Worm (Caenorhabditis elegans) whole organism, young adult: ENCODE data around the gene clp-7.

Source experiments
- B0035.1 ChIP-seq: sonication (generic microtip); optimal IDR thresholded peaks from 2 replicates; lab custom pipeline; 2016; ENCODE audit warnings: missing genetic modification characterization, mild to moderate bottlenecking, missing compliant biosample characterization, missing genotype, missing genetic modification reagents
- C17E4.6 ChIP-seq: fragments of 200-800 bp; sonication (Bioruptor generic); IDR thresholded peaks from 2 replicates; pipeline ENCODE4 v1.3.6; 2022; ENCODE audit warnings: missing genetic modification reagents, missing genetic modification characterization, missing compliant biosample characterization
- Y53F4B.3 ChIP-seq: fragments of 200-800 bp; sonication (Bioruptor generic); IDR thresholded peaks from 2 replicates; pipeline ENCODE4 v1.3.6; 2022; ENCODE audit warnings: missing genetic modification reagents, missing genetic modification characterization, missing compliant biosample characterization
- Y56A3A.18 ChIP-seq: fragments of 200-800 bp; sonication (Bioruptor generic); IDR thresholded peaks from 2 replicates; pipeline ENCODE4 v1.3.6; 2022; ENCODE audit warnings: missing genetic modification reagents, missing genetic modification characterization, missing compliant biosample characterization
- Y79H2A.3 ChIP-seq: fragments of 200-800 bp; sonication (Bioruptor generic); conservative IDR thresholded peaks from 2 replicates; pipeline ENCODE4 v1.3.6; 2022; ENCODE audit warnings: missing genetic modification reagents, missing genetic modification characterization, missing compliant biosample characterization
- aptf-3 ChIP-seq: fragments of 200-800 bp; sonication (Bioruptor generic); IDR thresholded peaks from 2 replicates; pipeline ENCODE4 v1.3.6; 2022; ENCODE audit warnings: missing genetic modification characterization, missing compliant biosample characterization
- atf-7 ChIP-seq: sonication (generic microtip); optimal IDR thresholded peaks from 2 replicates; lab custom pipeline; 2017; ENCODE audit warnings: mild to moderate bottlenecking, missing genetic modification characterization, missing compliant biosample characterization
- athp-1 ChIP-seq: sonication (generic microtip); optimal IDR thresholded peaks from 2 replicates; lab custom pipeline; 2017; ENCODE audit warnings: mild to moderate bottlenecking, missing genetic modification characterization, missing compliant biosample characterization
- attf-5 ChIP-seq: fragments of 200-800 bp; sonication (Bioruptor generic); optimal IDR thresholded peaks from 2 replicates; lab custom pipeline; 2018; ENCODE audit warnings: mild to moderate bottlenecking, missing genetic modification characterization, missing compliant biosample characterization
- bed-2 ChIP-seq: fragments of 200-800 bp; sonication (Bioruptor generic); IDR thresholded peaks from 2 replicates; pipeline ENCODE4 v1.3.6; 2022; ENCODE audit warnings: missing genetic modification reagents, missing genetic modification characterization, missing compliant biosample characterization
- ceh-100 ChIP-seq: fragments of 200-800 bp; sonication (Bioruptor generic); IDR thresholded peaks from 2 replicates; pipeline ENCODE4 v1.3.6; 2022; ENCODE audit warnings: missing genetic modification reagents, missing genetic modification characterization, missing compliant biosample characterization
- die-1 ChIP-seq: sonication (generic microtip); optimal IDR thresholded peaks from 2 replicates; lab custom pipeline; 2016; ENCODE audit warnings: missing genotype, mild to moderate bottlenecking, missing genetic modification characterization, missing compliant biosample characterization
- efl-1 ChIP-seq: fragments of 150-350 bp; optimal IDR thresholded peaks from 2 replicates; lab custom pipeline; 2014; ENCODE audit warnings: missing biosample characterization, missing genetic modification reagents, missing genetic modification characterization
- egl-44 ChIP-seq: fragments of 200-800 bp; sonication (Bioruptor generic); IDR thresholded peaks from 2 replicates; pipeline ENCODE4 v1.3.6; 2022; ENCODE audit warnings: missing genetic modification reagents, missing genetic modification characterization, missing compliant biosample characterization
- gei-17 ChIP-seq: fragments of 200-800 bp; sonication (Bioruptor generic); optimal IDR thresholded peaks from 2 replicates; lab custom pipeline; 2018; ENCODE audit warnings: mild to moderate bottlenecking, missing genetic modification characterization, missing compliant biosample characterization
- hlh-12 ChIP-seq: sonication (generic microtip); optimal IDR thresholded peaks from 2 replicates; lab custom pipeline; 2016; ENCODE audit warnings: missing genetic modification characterization, missing compliant biosample characterization
- hlh-26 ChIP-seq: fragments of 200-800 bp; sonication (Bioruptor generic); conservative IDR thresholded peaks from 2 replicates; pipeline ENCODE4 v1.3.6; 2022; ENCODE audit warnings: missing genetic modification reagents, missing genetic modification characterization, missing compliant biosample characterization
- hmg-1.2 ChIP-seq: fragments of 200-800 bp; sonication (Bioruptor generic); IDR thresholded peaks from 2 replicates; pipeline ENCODE4 v1.3.6; 2022; ENCODE audit warnings: missing genetic modification reagents, missing genetic modification characterization, missing compliant biosample characterization
- hsf-1 ChIP-seq: fragments of 200-800 bp; sonication (Bioruptor generic); IDR thresholded peaks from 2 replicates; pipeline ENCODE4 v1.3.6; 2022; ENCODE audit warnings: missing genetic modification reagents, missing genetic modification characterization, missing compliant biosample characterization
- lag-1 ChIP-seq: fragments of 200-800 bp; sonication (Bioruptor generic); IDR thresholded peaks from 2 replicates; pipeline ENCODE4 v1.3.6; 2022; ENCODE audit warnings: missing genetic modification reagents, missing genetic modification characterization, missing compliant biosample characterization
- let-607 ChIP-seq, 2 experiments: fragments of 200-800 bp in 1 of 2; sonication (Bioruptor generic) in 1 of 2; sonication (generic microtip) in 1 of 2; optimal IDR thresholded peaks; 2 replicates each; lab custom pipeline; 2016 to 2018; ENCODE audit warnings: mild to moderate bottlenecking in 2 of 2, missing compliant biosample characterization in 2 of 2, missing genetic modification characterization in 2 of 2, moderate library complexity in 2 of 2, missing genotype in 1 of 2
- lin-26 ChIP-seq: fragments of 200-800 bp; sonication (Bioruptor generic); IDR thresholded peaks from 2 replicates; pipeline ENCODE4 v1.3.6; 2022; ENCODE audit warnings: missing genetic modification reagents, missing genetic modification characterization, missing compliant biosample characterization
- lin-54 ChIP-seq: fragments of 200-800 bp; sonication (Bioruptor generic); optimal IDR thresholded peaks from 2 replicates; lab custom pipeline; 2018; ENCODE audit warnings: mild to moderate bottlenecking, missing genetic modification characterization, missing compliant biosample characterization
- lir-1 ChIP-seq: fragments of 200-800 bp; sonication (Bioruptor generic); conservative IDR thresholded peaks from 2 replicates; pipeline ENCODE4 v1.3.6; 2022; ENCODE audit warnings: missing genetic modification reagents, missing genetic modification characterization, missing compliant biosample characterization
- madf-6 ChIP-seq: fragments of 200-800 bp; sonication (Bioruptor generic); IDR thresholded peaks from 2 replicates; pipeline ENCODE4 v1.3.6; 2022; ENCODE audit warnings: missing genetic modification reagents, missing genetic modification characterization, missing compliant biosample characterization
- mcd-1 ChIP-seq: fragments of 200-800 bp; sonication (Bioruptor generic); IDR thresholded peaks from 2 replicates; pipeline ENCODE4 v1.3.6; 2022; ENCODE audit warnings: missing genetic modification reagents, missing genetic modification characterization, missing compliant biosample characterization
- mes-4 ChIP-seq: sonication (generic microtip); optimal IDR thresholded peaks from 2 replicates; lab custom pipeline; 2016; ENCODE audit warnings: missing genotype, missing genetic modification characterization, missing compliant biosample characterization
- nhr-80 ChIP-seq: sonication (generic microtip); optimal IDR thresholded peaks from 2 replicates; lab custom pipeline; 2016; ENCODE audit warnings: missing genetic modification characterization, missing compliant biosample characterization
- pha-4 ChIP-seq: fragments of 150-350 bp; sonication (generic microtip); optimal IDR thresholded peaks from 2 replicates; lab custom pipeline; 2014; ENCODE audit warnings: missing biosample characterization, missing genetic modification reagents, missing genetic modification characterization
- rcor-1 ChIP-seq: fragments of 200-800 bp; sonication (Bioruptor generic); IDR thresholded peaks from 2 replicates; pipeline ENCODE4 v1.3.6; 2022; ENCODE audit warnings: missing genetic modification reagents, missing genetic modification characterization, missing compliant biosample characterization
- sdz-38 ChIP-seq: sonication (generic microtip); optimal IDR thresholded peaks from 2 replicates; lab custom pipeline; 2016; ENCODE audit warnings: missing genotype, missing genetic modification characterization, missing compliant biosample characterization
- snpc-1.3 ChIP-seq: sonication (generic microtip); optimal IDR thresholded peaks from 2 replicates; lab custom pipeline; 2017; ENCODE audit warnings: missing genetic modification characterization, mild to moderate bottlenecking, missing compliant biosample characterization, antibody characterized with exemption, moderate library complexity, missing genotype, missing genetic modification reagents; ENCODE audit not compliant: insufficient read depth
- tbp1 ChIP-seq: fragments of 200-800 bp; sonication (Bioruptor generic); optimal IDR thresholded peaks from 2 replicates; lab custom pipeline; 2018; ENCODE audit warnings: mild to moderate bottlenecking, missing genetic modification characterization, missing compliant biosample characterization
- tbx-9 ChIP-seq: sonication (generic microtip); optimal IDR thresholded peaks from 2 replicates; lab custom pipeline; 2016; ENCODE audit warnings: borderline replicate concordance, missing genetic modification characterization, inconsistent platforms, missing compliant biosample characterization
- unc-130 ChIP-seq: sonication (generic microtip); optimal IDR thresholded peaks from 2 replicates; lab custom pipeline; 2016; ENCODE audit warnings: missing genetic modification reagents, missing genetic modification characterization, missing compliant biosample characterization
- zfh-2 ChIP-seq: fragments of 200-800 bp; sonication (Bioruptor generic); conservative IDR thresholded peaks from 2 replicates; pipeline ENCODE4 v1.3.6; 2022; ENCODE audit warnings: missing genetic modification reagents, missing genetic modification characterization, missing compliant biosample characterization
- ztf-22 ChIP-seq: fragments of 200-800 bp; sonication (Bioruptor generic); optimal IDR thresholded peaks from 2 replicates; lab custom pipeline; 2018; ENCODE audit warnings: mild to moderate bottlenecking, missing genetic modification characterization, moderate library complexity, missing compliant biosample characterization
- ztf-25 ChIP-seq: fragments of 200-800 bp; sonication (Bioruptor generic); IDR thresholded peaks from 2 replicates; pipeline ENCODE4 v1.3.6; 2022; ENCODE audit warnings: missing genetic modification reagents, missing genetic modification characterization, missing compliant biosample characterization
- ztf-26 ChIP-seq: sonication (generic microtip); optimal IDR thresholded peaks from 2 replicates; lab custom pipeline; 2017; ENCODE audit warnings: missing genetic modification characterization, missing compliant biosample characterization

clp-7 gene

ce11 chrIV:1437625-1438024 is 8.1 kb downstream of the clp-7 start:
- TF ChIP-seq bed-2 (GFP tag; lab: Robert Waterston, UW) (no peak), Y53F4B.3 (no peak), die-1 (no peak), hlh-26 (GFP tag; lab: Robert Waterston, UW) (no peak), mcd-1 (GFP tag; lab: Robert Waterston, UW) (no peak), lin-54 (GFP tag; lab: Kevin White, UChicago) (no peak), ztf-25 (GFP tag; lab: Robert Waterston, UW) (no peak), ztf-22 (GFP tag; lab: Kevin White, UChicago) (no peak), athp-1 (no peak), hlh-12 (tag; lab: Kevin White, UChicago) (no peak), hsf-1 (GFP tag; lab: Robert Waterston, UW) (no peak), B0035.1 (tag; lab: Kevin White, UChicago) (no peak), aptf-3 (GFP tag; lab: Robert Waterston, UW) (no peak), madf-6 (GFP tag; lab: Robert Waterston, UW) (no peak), egl-44 (no peak), zfh-2 (GFP tag; lab: Robert Waterston, UW) (no peak), attf-5 (GFP tag; lab: Kevin White, UChicago) (no peak), efl-1 (no peak)

ce11 chrIV:1435159-1435558 is 10.6 kb downstream of the clp-7 start:
- TF ChIP-seq nhr-80 (tag; lab: Kevin White, UChicago), result no peak
- no peak for TF ChIP-seq lin-26 (GFP tag; lab: Robert Waterston, UW)
- TF ChIP-seq pha-4 (tag; lab: Kevin White, UChicago), result no peak
- TF ChIP-seq tbx-9 (tag; lab: Kevin White, UChicago), result no peak

- TF ChIP-seq Y53F4B.3, result no peak
- TF ChIP-seq atf-7 (tag; lab: Kevin White, UChicago), result no peak
- no peak for TF ChIP-seq tbp1 (GFP tag; lab: Kevin White, UChicago)
- no peak for TF ChIP-seq Y56A3A.18 (GFP tag; lab: Robert Waterston, UW)
- TF ChIP-seq lag-1, result no peak
- TF ChIP-seq bed-2 (GFP tag; lab: Robert Waterston, UW), result no peak
- no peak for TF ChIP-seq hlh-26 (GFP tag; lab: Robert Waterston, UW)
- TF ChIP-seq mes-4, result no peak
- no peak for TF ChIP-seq Y79H2A.3 (GFP tag; lab: Robert Waterston, UW)
Measured at ce11 chrIV:1434554-1435089, 11.1 kb downstream of the clp-7 start, which contains the start of gene clp-6. Gene clp-6 (minus strand): TSS chrIV:1435039.

ce11 chrIV:1433978-1434377 is 11.8 kb downstream of the clp-7 start:
- no peak for TF ChIP-seq unc-130 (GFP tag; lab: Kevin White, UChicago)
- no peak for TF ChIP-seq ztf-26 (tag; lab: Kevin White, UChicago)
- TF ChIP-seq let-607 (tag; optimal IDR thresholded peaks at IDR 0.05; lab: Kevin White, UChicago), result no peak
- no peak for TF ChIP-seq lir-1 (GFP tag; lab: Robert Waterston, UW)
- TF ChIP-seq ceh-100 (GFP tag; lab: Robert Waterston, UW), result no peak
- no peak for TF ChIP-seq hmg-1.2 (GFP tag; lab: Robert Waterston, UW)
- no peak for TF ChIP-seq rcor-1 (GFP tag; lab: Robert Waterston, UW)
- no peak for TF ChIP-seq sdz-38 (tag; lab: Kevin White, UChicago)
- TF ChIP-seq snpc-1.3 (tag; lab: Kevin White, UChicago), result no peak
- no peak for TF ChIP-seq pha-4 (tag; lab: Kevin White, UChicago)
- no peak for TF ChIP-seq gei-17 (GFP tag; lab: Kevin White, UChicago)
- TF ChIP-seq C17E4.6, result no peak
- no peak for TF ChIP-seq atf-7 (tag; lab: Kevin White, UChicago)
